Fruit fly (Drosophila melanogaster): ENCODE data around the gene Ctl1.

DNA sequence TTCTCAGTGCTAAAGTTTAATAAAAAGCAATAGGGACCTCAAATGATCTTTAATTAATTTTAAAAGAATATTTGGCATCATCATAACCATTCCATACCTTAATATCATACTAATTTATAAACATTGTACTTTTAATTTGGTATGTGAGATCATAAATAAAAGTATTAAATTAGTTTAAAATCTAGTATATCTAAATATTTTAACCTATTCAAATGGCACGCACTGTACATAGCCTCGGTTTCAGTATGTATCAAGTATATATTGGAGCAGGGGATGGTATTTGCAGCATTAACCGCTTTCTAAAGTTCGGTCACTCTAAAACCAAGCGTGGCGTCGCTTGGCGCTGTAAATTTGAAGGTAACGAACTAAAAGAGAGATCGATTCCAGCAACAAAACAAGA, 35.3 kb upstream of the Ctl1 start, which contains the start of gene pav:
- TF ChIP-seq Ets98B (GFP tag; IDR thresholded peaks at IDR 0.05) (peak; percentile 37; the same call in 1 of the 2 replicates), CG9948 (tag; optimal IDR thresholded peaks at IDR 0.05) (no peak), CG8159 (tag; optimal IDR thresholded peaks at IDR 0.05) (no peak), CG10348 (GFP tag; IDR thresholded peaks at IDR 0.05) (no peak), CG32121 (GFP tag; IDR thresholded peaks at IDR 0.05) (peak; percentile 55; the same call in 1 of the 2 replicates), D1 (tag; optimal IDR thresholded peaks at IDR 0.05) (no peak), Pif1B (GFP tag; optimal IDR thresholded peaks at IDR 0.05) (no peak), EcR (GFP tag; optimal IDR thresholded peaks at IDR 0.05) (no peak)
